Worm (Caenorhabditis elegans): ENCODE measurements around the gene npr-34.

- no peak for TF ChIP-seq cnd-1 (tag; optimal IDR thresholded peaks at IDR 0.05)
- no peak for TF ChIP-seq nhr-76 (tag; optimal IDR thresholded peaks at IDR 0.05)
- no peak for TF ChIP-seq ces-1 (GFP tag; optimal IDR thresholded peaks at IDR 0.05)
- TF ChIP-seq lin-13 (tag; optimal IDR thresholded peaks at IDR 0.05): no peak
- no peak for TF ChIP-seq unc-62 (GFP tag; optimal IDR thresholded peaks at IDR 0.05)
- TF ChIP-seq pha-4 (tag; optimal IDR thresholded peaks at IDR 0.05): no peak
- no peak for TF ChIP-seq unc-120 (tag; optimal IDR thresholded peaks at IDR 0.05; ENCODE audit: poor library complexity, severe bottlenecking)
- TF ChIP-seq M03D4.4 (tag; optimal IDR thresholded peaks at IDR 0.05): no peak
- TF ChIP-seq snpc-4 (tag; optimal IDR thresholded peaks at IDR 0.05): no peak
- TF ChIP-seq ztf-11 (tag; optimal IDR thresholded peaks at IDR 0.05): no peak
- TF ChIP-seq nhr-237 (tag; optimal IDR thresholded peaks at IDR 0.05): no peak
- TF ChIP-seq unc-39 (tag; optimal IDR thresholded peaks at IDR 0.05): no peak
- no peak for TF ChIP-seq elt-1 (tag; optimal IDR thresholded peaks at IDR 0.05; ENCODE audit: borderline replicate concordance, insufficient read depth)
- TF ChIP-seq blmp-1 (tag; optimal IDR thresholded peaks at IDR 0.05): no peak
Measured at ce11 chrII:14706479-14706878, 32.6 kb downstream of the npr-34 start.
